Worm (Caenorhabditis elegans): ENCODE data around the gene R09F10.1.

The R09F10.1 gene

DNA sequence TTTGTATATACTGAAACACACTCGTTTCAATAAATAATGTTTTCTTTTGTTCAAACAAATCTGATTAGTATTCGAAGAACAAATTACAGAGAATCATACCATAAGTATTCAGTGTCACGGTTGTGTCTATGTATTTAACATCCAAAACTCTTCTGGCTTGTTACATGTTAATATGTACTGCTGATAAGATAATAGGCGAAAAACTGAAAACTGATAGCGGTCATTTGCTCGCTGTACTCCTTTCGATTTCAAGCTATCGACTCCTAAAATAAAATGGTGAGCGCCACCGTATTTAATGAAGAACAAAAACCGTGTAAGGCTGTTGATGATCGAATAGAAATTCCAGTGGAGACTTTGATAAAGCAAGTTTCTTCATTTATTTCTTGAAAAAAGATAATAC lies at the start of gene R09F10.1:
Gene R09F10.1 (plus strand): TSS at position 222 of the 400 bp plus-strand sequence.
- no peak for TF ChIP-seq nhr-11 (tag; optimal IDR thresholded peaks at IDR 0.05)
- TF ChIP-seq unc-130 (GFP tag; optimal IDR thresholded peaks at IDR 0.05), result no peak
- no peak for TF ChIP-seq daf-19 (GFP tag; conservative IDR thresholded peaks at IDR 0.05)
- TF ChIP-seq Y105C5A.15 (GFP tag; IDR thresholded peaks at IDR 0.05), result no peak
- TF ChIP-seq pqm-1 (tag; optimal IDR thresholded peaks at IDR 0.05), result peak; percentile 64
- TF ChIP-seq mdl-1 (tag; optimal IDR thresholded peaks at IDR 0.05), result no peak
- no peak for TF ChIP-seq Y48G9A.11 (GFP tag; IDR thresholded peaks at IDR 0.05)
- TF ChIP-seq nhr-77 (tag; optimal IDR thresholded peaks at IDR 0.05), result no peak
- no peak for TF ChIP-seq egl-27 (tag; optimal IDR thresholded peaks at IDR 0.05)
- TF ChIP-seq F49E8.2 (tag; optimal IDR thresholded peaks at IDR 0.05; ENCODE audit: borderline replicate concordance), result no peak
- TF ChIP-seq F44E2.7 (GFP tag; IDR thresholded peaks at IDR 0.05), result no peak
- TF ChIP-seq unc-62 (GFP tag; optimal IDR thresholded peaks at IDR 0.05 in 1 of 2), result no peak
- TF ChIP-seq unc-62 (tag; optimal IDR thresholded peaks at IDR 0.05), result no peak
- no peak for TF ChIP-seq vab-7 (GFP tag; IDR thresholded peaks at IDR 0.05)
- 0 out of 2 replicates have a peak, but pooled peaks have one; percentile 45 for TF ChIP-seq dmd-6 (GFP tag; IDR thresholded peaks at IDR 0.05)
- TF ChIP-seq Y75B8A.6 (GFP tag; IDR thresholded peaks at IDR 0.05), result no peak
- no peak for TF ChIP-seq nhr-6 (tag; optimal IDR thresholded peaks at IDR 0.05)
- TF ChIP-seq sdz-12 (GFP tag; optimal IDR thresholded peaks at IDR 0.05), result no peak
- TF ChIP-seq lin-15B (tag; optimal IDR thresholded peaks at IDR 0.05), result no peak
- no peak for TF ChIP-seq mxl-3 (GFP tag; optimal IDR thresholded peaks at IDR 0.05)
- TF ChIP-seq ZK546.5 (tag; optimal IDR thresholded peaks at IDR 0.05), result no peak
- TF ChIP-seq lir-3 (tag; optimal IDR thresholded peaks at IDR 0.05), result no peak
- no peak for TF ChIP-seq fos-1 (tag; optimal IDR thresholded peaks at IDR 0.05)
- no peak for TF ChIP-seq skn-1 (tag; optimal IDR thresholded peaks at IDR 0.05)
- TF ChIP-seq gei-8 (GFP tag; optimal IDR thresholded peaks at IDR 0.05), result no peak
- no peak for TF ChIP-seq duxl-1 (tag; optimal IDR thresholded peaks at IDR 0.05; ENCODE audit: poor library complexity)
- no peak for TF ChIP-seq ceh-82 (tag; optimal IDR thresholded peaks at IDR 0.05)
- TF ChIP-seq nhr-10 (tag; optimal IDR thresholded peaks at IDR 0.05), result no peak
- no peak for TF ChIP-seq T20F7.1 (GFP tag; optimal IDR thresholded peaks at IDR 0.05)
- peak; percentile 12 for TF ChIP-seq dve-1 (tag; optimal IDR thresholded peaks at IDR 0.05; ENCODE audit: insufficient read depth)
- no peak for TF ChIP-seq cey-2 (tag; optimal IDR thresholded peaks at IDR 0.05; ENCODE audit: borderline replicate concordance, insufficient read depth)
- peak; percentile 56 for TF ChIP-seq nhr-28 (tag; optimal IDR thresholded peaks at IDR 0.05)
- no peak for TF ChIP-seq ceh-62 (tag; optimal IDR thresholded peaks at IDR 0.05)
- TF ChIP-seq nhr-237 (tag; optimal IDR thresholded peaks at IDR 0.05), result no peak
- no peak for TF ChIP-seq daf-16 (GFP tag; optimal IDR thresholded peaks at IDR 0.05)
- TF ChIP-seq daf-16 (tag; optimal IDR thresholded peaks at IDR 0.05), result peak; percentile 60

- TF ChIP-seq T26A8.4 (GFP tag; IDR thresholded peaks at IDR 0.05) (no peak), lim-7 (GFP tag; IDR thresholded peaks at IDR 0.05) (no peak), nhr-25 (tag; optimal IDR thresholded peaks at IDR 0.05; ENCODE audit: borderline replicate concordance, insufficient read depth) (no peak), hlh-11 (tag; optimal IDR thresholded peaks at IDR 0.05) (no peak), spr-1 (tag; optimal IDR thresholded peaks at IDR 0.05) (no peak), egl-27 (tag; optimal IDR thresholded peaks at IDR 0.05) (no peak)
Observed at ce11 chrX:8274869-8275268, 48.5 kb upstream of the R09F10.1 start, which contains the start of gene ksr-1. ksr-1 (plus strand) TSS chrX:8275169.

DNA sequence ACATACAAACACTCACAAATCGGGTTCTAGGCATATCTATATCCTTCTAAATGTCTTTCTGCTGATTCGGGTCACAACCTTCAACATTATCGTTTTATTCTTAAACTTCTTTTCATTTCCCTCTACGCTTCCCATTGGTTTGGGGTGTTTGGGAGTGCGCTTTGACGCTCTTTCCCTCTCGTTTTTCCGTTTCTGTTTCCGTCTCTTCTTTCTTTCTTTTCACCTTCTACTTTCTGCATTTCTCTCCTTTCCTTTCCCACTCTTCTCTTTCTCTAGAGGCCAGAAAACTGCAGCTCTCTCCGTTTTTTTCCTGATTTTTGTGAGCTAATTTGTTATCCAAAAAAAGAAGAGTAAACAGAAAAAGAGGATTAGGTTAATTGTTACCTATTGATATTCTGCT lies 47.1 kb upstream of the R09F10.1 start:
- TF ChIP-seq nhr-11 (tag; optimal IDR thresholded peaks at IDR 0.05) (peak; percentile 25), madf-9 (GFP tag; conservative IDR thresholded peaks at IDR 0.05) (no peak)

All from whole organism, L4 larva.